Worm (Caenorhabditis elegans) whole organism, midembryonic: Measurements from ENCODE around the gene lmp-2.

ENCODE experiments used
- T22C8.4 ChIP-seq: fragments of 200-800 bp; sonication (Bioruptor generic); IDR thresholded peaks from 2 replicates; pipeline ENCODE4 v1.3.6; 2022; ENCODE audit warnings: missing genetic modification characterization, missing compliant biosample characterization
- cog-1 ChIP-seq: sonication (generic microtip); optimal IDR thresholded peaks from 2 replicates; lab custom pipeline; 2016; ENCODE audit warnings: missing genetic modification characterization, missing compliant biosample characterization
- flt-1 ChIP-seq: fragments of 200-800 bp; sonication (Bioruptor generic); IDR thresholded peaks from 2 replicates; pipeline ENCODE4 v1.3.6; 2022; ENCODE audit warnings: missing genetic modification characterization, missing compliant biosample characterization
- klf-2 ChIP-seq: fragments of 200-800 bp; sonication (Bioruptor generic); conservative IDR thresholded peaks from 2 replicates; pipeline ENCODE4 v1.3.6; 2022; ENCODE audit warnings: missing genetic modification reagents, missing genetic modification characterization, missing compliant biosample characterization
- med-1 ChIP-seq: sonication (generic microtip); optimal IDR thresholded peaks from 2 replicates; lab custom pipeline; 2017; ENCODE audit warnings: missing genetic modification characterization, mild to moderate bottlenecking, missing compliant biosample characterization, antibody characterized with exemption, missing genetic modification reagents; ENCODE audit not compliant: insufficient read depth
- ref-1 ChIP-seq: fragments of 200-800 bp; sonication (Bioruptor generic); conservative IDR thresholded peaks from 2 replicates; pipeline ENCODE4 v1.3.6; 2022; ENCODE audit warnings: missing genetic modification reagents, missing genetic modification characterization, missing compliant biosample characterization
- tab-1 ChIP-seq: fragments of 200-800 bp; sonication (Bioruptor generic); IDR thresholded peaks from 2 replicates; pipeline ENCODE4 v1.3.6; 2022; ENCODE audit warnings: missing genetic modification characterization, missing compliant biosample characterization
- ztf-23 ChIP-seq: fragments of 200-800 bp; sonication (Bioruptor generic); IDR thresholded peaks from 2 replicates; pipeline ENCODE4 v1.3.6; 2022; ENCODE audit warnings: missing genetic modification reagents, missing genetic modification characterization, missing compliant biosample characterization
- ztf-29 ChIP-seq: fragments of 200-800 bp; sonication (Bioruptor generic); IDR thresholded peaks from 2 replicates; pipeline ENCODE4 v1.3.6; 2022; ENCODE audit warnings: missing genetic modification reagents, missing genetic modification characterization, missing compliant biosample characterization

lmp-2 gene

DNA sequence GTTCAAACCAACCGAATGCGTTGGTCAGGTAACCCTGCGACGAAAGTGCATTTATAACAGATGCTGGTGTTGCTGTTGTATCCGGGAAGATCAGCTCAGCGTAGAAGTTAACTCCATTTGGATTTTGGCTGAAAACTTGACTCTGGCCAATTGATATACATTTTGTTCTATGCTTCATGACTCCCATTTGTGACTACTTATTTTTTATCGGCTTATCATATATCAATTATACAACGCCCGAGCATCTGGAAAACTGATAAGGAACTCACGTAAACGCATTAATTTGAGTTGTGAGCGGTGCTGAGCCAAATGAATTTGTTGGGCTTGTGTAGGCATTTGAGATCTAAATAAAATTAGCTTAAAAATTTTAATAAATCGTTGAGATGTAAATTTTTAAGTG is 22.0 kb downstream of the lmp-2 start:
- TF ChIP-seq ref-1 (GFP tag; lab: Robert Waterston, UW) (no peak), cog-1 (no peak), med-1 (GFP tag; lab: Kevin White, UChicago) (no peak), flt-1 (GFP tag; lab: Robert Waterston, UW) (no peak)

ce11 chrX:1148438-1148837 is 23.0 kb downstream of the lmp-2 start, which contains the start of the genes R193.2 and R193.6:
R193.2 (minus strand) TSS chrX:1148585.
R193.6 (plus strand) TSS chrX:1148787.
- no peak for TF ChIP-seq med-1 (GFP tag; lab: Kevin White, UChicago)
- TF ChIP-seq tab-1 (GFP tag; lab: Robert Waterston, UW), result no peak
- no peak for TF ChIP-seq klf-2 (GFP tag; lab: Robert Waterston, UW)
- no peak for TF ChIP-seq ref-1 (GFP tag; lab: Robert Waterston, UW)
- TF ChIP-seq T22C8.4, result no peak
- no peak for TF ChIP-seq ztf-29 (GFP tag; lab: Robert Waterston, UW)

- TF ChIP-seq ztf-23 (GFP tag; lab: Robert Waterston, UW) (no peak), flt-1 (GFP tag; lab: Robert Waterston, UW) (no peak), T22C8.4 (no peak), med-1 (GFP tag; lab: Kevin White, UChicago) (no peak), tab-1 (GFP tag; lab: Robert Waterston, UW) (no peak), cog-1 (no peak), ref-1 (GFP tag; lab: Robert Waterston, UW) (no peak), klf-2 (GFP tag; lab: Robert Waterston, UW) (no peak), ztf-29 (GFP tag; lab: Robert Waterston, UW) (no peak)
Observed at ce11 chrX:1154648-1155047, 29.2 kb downstream of the lmp-2 start, which contains the start of gene R193.1. R193.1 (plus strand) TSS chrX:1154948.

ce11 chrX:1162019-1162418 is 36.6 kb downstream of the lmp-2 start, which contains the start of gene tmc-1:
tmc-1 (plus strand) TSS chrX:1162207.
- TF ChIP-seq ref-1 (GFP tag; lab: Robert Waterston, UW) (no peak), med-1 (GFP tag; lab: Kevin White, UChicago) (no peak), ztf-29 (GFP tag; lab: Robert Waterston, UW) (no peak), tab-1 (GFP tag; lab: Robert Waterston, UW) (no peak), klf-2 (GFP tag; lab: Robert Waterston, UW) (no peak)

ce11 chrX:1167234-1167633 is 41.8 kb downstream of the lmp-2 start:
- TF ChIP-seq tab-1 (GFP tag; lab: Robert Waterston, UW) (no peak), ztf-29 (GFP tag; lab: Robert Waterston, UW) (no peak), ref-1 (GFP tag; lab: Robert Waterston, UW) (no peak), med-1 (GFP tag; lab: Kevin White, UChicago) (no peak), flt-1 (GFP tag; lab: Robert Waterston, UW) (no peak), ztf-23 (GFP tag; lab: Robert Waterston, UW) (no peak), T22C8.4 (no peak), klf-2 (GFP tag; lab: Robert Waterston, UW) (no peak), cog-1 (no peak)

DNA sequence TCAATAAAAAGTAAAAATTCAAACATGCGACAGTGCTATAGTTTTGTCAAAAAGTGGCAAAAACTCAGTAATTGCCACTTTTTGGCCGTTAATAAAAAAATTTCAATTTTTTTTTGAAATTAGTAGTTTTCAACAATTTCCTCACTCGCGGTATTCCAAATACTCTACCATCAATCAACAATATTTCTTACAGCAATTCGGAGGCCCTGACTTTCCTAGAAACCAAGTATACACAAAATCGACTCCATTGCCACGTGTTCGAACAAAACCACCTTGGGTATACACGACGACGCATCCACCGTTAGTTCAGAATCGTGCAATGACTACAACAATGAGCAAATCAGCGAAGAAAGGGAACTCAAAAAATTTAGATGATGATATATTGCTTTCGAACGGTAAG is 46.2 kb downstream of the lmp-2 start:
- TF ChIP-seq cog-1 (no peak), med-1 (GFP tag; lab: Kevin White, UChicago) (no peak), ref-1 (GFP tag; lab: Robert Waterston, UW) (no peak), klf-2 (GFP tag; lab: Robert Waterston, UW) (no peak), tab-1 (GFP tag; lab: Robert Waterston, UW) (no peak), T22C8.4 (no peak), ztf-29 (GFP tag; lab: Robert Waterston, UW) (no peak), flt-1 (GFP tag; lab: Robert Waterston, UW) (no peak), ztf-23 (GFP tag; lab: Robert Waterston, UW) (no peak)

- TF ChIP-seq med-1 (GFP tag; lab: Kevin White, UChicago) (no peak), ztf-29 (GFP tag; lab: Robert Waterston, UW) (no peak), ref-1 (GFP tag; lab: Robert Waterston, UW) (no peak), flt-1 (GFP tag; lab: Robert Waterston, UW) (no peak), T22C8.4 (no peak), tab-1 (GFP tag; lab: Robert Waterston, UW) (no peak), klf-2 (GFP tag; lab: Robert Waterston, UW) (no peak), cog-1 (no peak), ztf-23 (GFP tag; lab: Robert Waterston, UW) (no peak)
Observed at ce11 chrX:1172024-1172423, 46.6 kb downstream of the lmp-2 start.
